Worm (Caenorhabditis elegans) whole organism, young adult: ENCODE results near the gene F36D4.4.

Experiments used
- B0019.2 ChIP-seq: fragments of 200-800 bp; sonication (Bioruptor generic); conservative IDR thresholded peaks from 2 replicates; pipeline ENCODE4 v1.3.6; 2022; ENCODE audit warnings: missing genetic modification reagents, missing genetic modification characterization, missing compliant biosample characterization
- B0035.1 ChIP-seq: sonication (generic microtip); optimal IDR thresholded peaks from 2 replicates; lab custom pipeline; 2016; ENCODE audit warnings: missing genetic modification characterization, mild to moderate bottlenecking, missing compliant biosample characterization, missing genotype, missing genetic modification reagents
- C17E4.6 ChIP-seq: fragments of 200-800 bp; sonication (Bioruptor generic); IDR thresholded peaks from 2 replicates; pipeline ENCODE4 v1.3.6; 2022; ENCODE audit warnings: missing genetic modification reagents, missing genetic modification characterization, missing compliant biosample characterization
- F23B12.7 ChIP-seq: sonication (generic microtip); optimal IDR thresholded peaks from 2 replicates; lab custom pipeline; 2017; ENCODE audit warnings: missing genetic modification characterization, mild to moderate bottlenecking, missing compliant biosample characterization, antibody characterized with exemption, moderate library complexity; ENCODE audit not compliant: insufficient read depth
- F37B4.10 ChIP-seq: fragments of 200-800 bp; sonication (Bioruptor generic); IDR thresholded peaks from 2 replicates; pipeline ENCODE4 v1.3.6; 2022; ENCODE audit warnings: missing genetic modification characterization, missing compliant biosample characterization
- F49E8.2 ChIP-seq: sonication (generic microtip); optimal IDR thresholded peaks from 3 replicates; lab custom pipeline; 2017; ENCODE audit warnings: missing genetic modification characterization, mild to moderate bottlenecking, missing compliant biosample characterization, antibody characterized with exemption, moderate library complexity; ENCODE audit not compliant: insufficient read depth
- K12H6.12 ChIP-seq: fragments of 200-800 bp; sonication (Bioruptor generic); optimal IDR thresholded peaks from 2 replicates; lab custom pipeline; 2018; ENCODE audit warnings: mild to moderate bottlenecking, missing genetic modification characterization, missing compliant biosample characterization
- T07F8.4 ChIP-seq: sonication (generic microtip); optimal IDR thresholded peaks from 2 replicates; lab custom pipeline; 2016; ENCODE audit warnings: mild to moderate bottlenecking, missing genetic modification characterization, moderate library complexity, missing compliant biosample characterization
- Y53F4B.3 ChIP-seq: fragments of 200-800 bp; sonication (Bioruptor generic); IDR thresholded peaks from 2 replicates; pipeline ENCODE4 v1.3.6; 2022; ENCODE audit warnings: missing genetic modification reagents, missing genetic modification characterization, missing compliant biosample characterization
- Y56A3A.18 ChIP-seq: fragments of 200-800 bp; sonication (Bioruptor generic); IDR thresholded peaks from 2 replicates; pipeline ENCODE4 v1.3.6; 2022; ENCODE audit warnings: missing genetic modification reagents, missing genetic modification characterization, missing compliant biosample characterization
- Y79H2A.3 ChIP-seq: fragments of 200-800 bp; sonication (Bioruptor generic); conservative IDR thresholded peaks from 2 replicates; pipeline ENCODE4 v1.3.6; 2022; ENCODE audit warnings: missing genetic modification reagents, missing genetic modification characterization, missing compliant biosample characterization
- akir-1 ChIP-seq: fragments of 200-800 bp; sonication (Bioruptor generic); optimal IDR thresholded peaks from 2 replicates; lab custom pipeline; 2018; ENCODE audit warnings: mild to moderate bottlenecking, missing genetic modification characterization, moderate library complexity, missing compliant biosample characterization
- athp-1 ChIP-seq: sonication (generic microtip); optimal IDR thresholded peaks from 2 replicates; lab custom pipeline; 2017; ENCODE audit warnings: mild to moderate bottlenecking, missing genetic modification characterization, missing compliant biosample characterization
- attf-6 ChIP-seq: fragments of 200-800 bp; sonication (Bioruptor generic); IDR thresholded peaks from 2 replicates; pipeline ENCODE4 v1.3.6; 2022; ENCODE audit warnings: missing genetic modification reagents, missing genetic modification characterization, missing compliant biosample characterization
- ccch-3 ChIP-seq: fragments of 200-800 bp; sonication (Bioruptor generic); optimal IDR thresholded peaks from 2 replicates; lab custom pipeline; 2018; ENCODE audit warnings: mild to moderate bottlenecking, missing genetic modification characterization, missing compliant biosample characterization
- cebp-1 ChIP-seq, 2 experiments: fragments of 200-800 bp in 1 of 2; sonication (Bioruptor generic) in 1 of 2; sonication (generic microtip) in 1 of 2; IDR thresholded peaks in 1 of 2; optimal IDR thresholded peaks in 1 of 2; 2 replicates each; pipeline versions ENCODE4 v1.3.6 to Lab custom; 2017 to 2022; ENCODE audit warnings: missing compliant biosample characterization in 2 of 2, missing genetic modification characterization in 2 of 2, mild to moderate bottlenecking in 1 of 2, missing genetic modification reagents in 1 of 2, moderate library complexity in 1 of 2
- cebp-2 ChIP-seq: fragments of 200-800 bp; sonication (Bioruptor generic); IDR thresholded peaks from 2 replicates; pipeline ENCODE4 v1.3.6; 2022; ENCODE audit warnings: missing genetic modification characterization, missing compliant biosample characterization
- ceh-40 ChIP-seq: fragments of 200-800 bp; sonication (Bioruptor generic); IDR thresholded peaks from 2 replicates; pipeline ENCODE4 v1.3.6; 2022; ENCODE audit warnings: missing genetic modification characterization, missing compliant biosample characterization
- ceh-79 ChIP-seq: sonication (generic microtip); optimal IDR thresholded peaks from 2 replicates; lab custom pipeline; 2017; ENCODE audit warnings: mild to moderate bottlenecking, missing genetic modification characterization, missing compliant biosample characterization
- die-1 ChIP-seq: sonication (generic microtip); optimal IDR thresholded peaks from 2 replicates; lab custom pipeline; 2016; ENCODE audit warnings: missing genotype, mild to moderate bottlenecking, missing genetic modification characterization, missing compliant biosample characterization
- dox-1 ChIP-seq: fragments of 200-800 bp; sonication (Bioruptor generic); IDR thresholded peaks from 2 replicates; pipeline ENCODE4 v1.3.6; 2022; ENCODE audit warnings: missing genetic modification reagents, missing genetic modification characterization, missing compliant biosample characterization
- egl-18 ChIP-seq: fragments of 200-800 bp; sonication (Bioruptor generic); IDR thresholded peaks from 2 replicates; pipeline ENCODE4 v1.3.6; 2022; ENCODE audit warnings: missing genetic modification reagents, missing genetic modification characterization, missing compliant biosample characterization
- egl-44 ChIP-seq: fragments of 200-800 bp; sonication (Bioruptor generic); IDR thresholded peaks from 2 replicates; pipeline ENCODE4 v1.3.6; 2022; ENCODE audit warnings: missing genetic modification reagents, missing genetic modification characterization, missing compliant biosample characterization
- fkh-3 ChIP-seq: sonication (generic microtip); optimal IDR thresholded peaks from 2 replicates; lab custom pipeline; 2016; ENCODE audit warnings: mild to moderate bottlenecking, missing genetic modification characterization, missing compliant biosample characterization
- hlh-26 ChIP-seq: fragments of 200-800 bp; sonication (Bioruptor generic); conservative IDR thresholded peaks from 2 replicates; pipeline ENCODE4 v1.3.6; 2022; ENCODE audit warnings: missing genetic modification reagents, missing genetic modification characterization, missing compliant biosample characterization
- let-607 ChIP-seq, 2 experiments: fragments of 200-800 bp in 1 of 2; sonication (Bioruptor generic) in 1 of 2; sonication (generic microtip) in 1 of 2; optimal IDR thresholded peaks; 2 replicates each; lab custom pipeline; 2016 to 2018; ENCODE audit warnings: mild to moderate bottlenecking in 2 of 2, missing compliant biosample characterization in 2 of 2, missing genetic modification characterization in 2 of 2, moderate library complexity in 2 of 2, missing genotype in 1 of 2
- lin-40 ChIP-seq: sonication (generic microtip); optimal IDR thresholded peaks from 2 replicates; lab custom pipeline; 2016; ENCODE audit warnings: missing genetic modification characterization, mild to moderate bottlenecking, missing compliant biosample characterization, missing genotype, missing genetic modification reagents
- madf-8 ChIP-seq: fragments of 200-800 bp; sonication (Bioruptor generic); conservative IDR thresholded peaks from 2 replicates; pipeline ENCODE4 v1.3.6; 2022; ENCODE audit warnings: missing genetic modification reagents, missing genetic modification characterization, missing compliant biosample characterization
- mes-4 ChIP-seq: sonication (generic microtip); optimal IDR thresholded peaks from 2 replicates; lab custom pipeline; 2016; ENCODE audit warnings: missing genotype, missing genetic modification characterization, missing compliant biosample characterization
- nfyb-1 ChIP-seq: fragments of 200-800 bp; sonication (Bioruptor generic); IDR thresholded peaks from 2 replicates; pipeline ENCODE4 v1.3.6; 2022; ENCODE audit warnings: missing genetic modification reagents, missing genetic modification characterization, missing compliant biosample characterization
- nhr-27 ChIP-seq: fragments of 200-800 bp; sonication (Bioruptor generic); optimal IDR thresholded peaks from 2 replicates; lab custom pipeline; 2018; ENCODE audit warnings: mild to moderate bottlenecking, missing genetic modification characterization, moderate library complexity, missing compliant biosample characterization
- nhr-80 ChIP-seq: sonication (generic microtip); optimal IDR thresholded peaks from 2 replicates; lab custom pipeline; 2016; ENCODE audit warnings: missing genetic modification characterization, missing compliant biosample characterization
- sdz-38 ChIP-seq: sonication (generic microtip); optimal IDR thresholded peaks from 2 replicates; lab custom pipeline; 2016; ENCODE audit warnings: missing genotype, missing genetic modification characterization, missing compliant biosample characterization
- sea-2 ChIP-seq: fragments of 200-800 bp; sonication (Bioruptor generic); IDR thresholded peaks from 2 replicates; pipeline ENCODE4 v1.3.6; 2022; ENCODE audit warnings: missing genetic modification characterization, missing compliant biosample characterization
- snpc-1.3 ChIP-seq: sonication (generic microtip); optimal IDR thresholded peaks from 2 replicates; lab custom pipeline; 2017; ENCODE audit warnings: missing genetic modification characterization, mild to moderate bottlenecking, missing compliant biosample characterization, antibody characterized with exemption, moderate library complexity, missing genotype, missing genetic modification reagents; ENCODE audit not compliant: insufficient read depth
- snpc-3.4 ChIP-seq: sonication (generic microtip); optimal IDR thresholded peaks from 2 replicates; lab custom pipeline; 2017; ENCODE audit warnings: missing genetic modification characterization, mild to moderate bottlenecking, missing compliant biosample characterization, antibody characterized with exemption, moderate library complexity, missing genotype, missing genetic modification reagents
- ztf-22 ChIP-seq: fragments of 200-800 bp; sonication (Bioruptor generic); optimal IDR thresholded peaks from 2 replicates; lab custom pipeline; 2018; ENCODE audit warnings: mild to moderate bottlenecking, missing genetic modification characterization, moderate library complexity, missing compliant biosample characterization
- ztf-6 ChIP-seq: fragments of 200-800 bp; sonication (Bioruptor generic); IDR thresholded peaks from 2 replicates; pipeline ENCODE4 v1.3.6; 2022; ENCODE audit warnings: missing genetic modification reagents, missing genetic modification characterization, missing compliant biosample characterization

Gene F36D4.4

DNA sequence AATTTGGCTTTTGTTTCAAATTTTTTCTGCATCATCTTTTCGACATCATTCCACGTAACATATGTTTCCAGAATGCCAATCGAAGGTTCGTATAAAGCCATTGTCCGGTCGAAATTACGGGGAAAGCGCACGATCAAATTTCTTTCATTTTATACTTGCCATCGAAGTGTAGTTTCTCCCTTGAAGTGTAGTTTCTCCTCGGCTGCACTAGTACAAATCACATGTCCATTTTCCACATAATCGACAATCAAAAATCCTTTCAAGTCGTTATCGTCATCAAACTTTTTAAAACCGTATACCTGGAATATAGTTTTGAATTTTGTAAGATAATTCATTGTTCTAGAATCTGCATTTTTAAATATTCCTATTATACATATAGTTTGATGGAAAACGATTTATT is 39.0 kb downstream of the F36D4.4 start, which contains the start of gene E02C12.9:
E02C12.9 (minus strand) TSS at position 101 of the 400 bp plus-strand sequence.
- TF ChIP-seq akir-1 (GFP tag; lab: Kevin White, UChicago), result no peak

DNA sequence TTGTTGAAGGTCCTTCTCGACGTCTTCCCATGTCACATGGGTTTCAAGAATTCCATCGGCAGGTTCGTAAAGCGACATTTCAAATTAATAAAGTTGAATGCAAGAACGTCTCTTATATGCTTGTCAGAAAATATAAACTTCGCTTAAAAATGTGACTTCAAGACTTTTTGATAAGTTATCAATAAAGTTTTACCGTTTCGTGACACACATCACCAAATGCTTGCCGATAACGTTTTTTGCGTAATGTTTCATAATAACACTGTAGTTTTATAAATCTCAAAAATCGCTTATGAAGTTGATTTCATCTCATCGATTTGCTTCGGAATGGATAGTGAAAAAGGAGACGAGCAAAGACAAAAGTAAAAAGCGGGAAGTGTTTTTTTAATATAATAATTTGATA is 40.9 kb downstream of the F36D4.4 start, which contains the start of gene E02C12.8:
E02C12.8 (minus strand) TSS at position 141 of the 400 bp plus-strand sequence.
- TF ChIP-seq cebp-1 (GFP tag; IDR thresholded peaks at IDR 0.05; lab: Robert Waterston, UW) (peak; percentile 53; the same call in 1 of the 2 replicates), cebp-1 (tag; optimal IDR thresholded peaks at IDR 0.05; lab: Kevin White, UChicago) (no peak), F23B12.7 (no peak), nhr-80 (tag; lab: Kevin White, UChicago) (peak; percentile 77), nhr-27 (tag; lab: Kevin White, UChicago) (no peak), dox-1 (GFP tag; lab: Robert Waterston, UW) (no peak), C17E4.6 (GFP tag; lab: Robert Waterston, UW) (no peak), K12H6.12 (tag; lab: Kevin White, UChicago) (no peak)

ce11 chrV:9370986-9371385 is 43.4 kb downstream of the F36D4.4 start, which contains the start of gene E02C12.6:
E02C12.6 (minus strand) TSS chrV:9371086.
- no peak for TF ChIP-seq die-1 (tag; lab: Kevin White, UChicago)
- no peak for TF ChIP-seq fkh-3
- no peak for TF ChIP-seq ztf-6 (GFP tag; lab: Robert Waterston, UW)
- no peak for TF ChIP-seq cebp-2 (GFP tag; lab: Robert Waterston, UW)
- no peak for TF ChIP-seq Y79H2A.3 (GFP tag; lab: Robert Waterston, UW)
- no peak for TF ChIP-seq ceh-79
- no peak for TF ChIP-seq nhr-27 (tag; lab: Kevin White, UChicago)
- no peak for TF ChIP-seq madf-8 (GFP tag; lab: Robert Waterston, UW)
- no peak for TF ChIP-seq Y53F4B.3 (GFP tag; lab: Robert Waterston, UW)
- no peak for TF ChIP-seq egl-18
- TF ChIP-seq T07F8.4 (tag; lab: Kevin White, UChicago), result no peak
- TF ChIP-seq sdz-38 (tag; lab: Kevin White, UChicago), result no peak
- TF ChIP-seq snpc-1.3 (tag; lab: Kevin White, UChicago), result no peak
- TF ChIP-seq ccch-3 (GFP tag; lab: Kevin White, UChicago), result no peak
- TF ChIP-seq hlh-26 (GFP tag; lab: Robert Waterston, UW), result no peak
- TF ChIP-seq attf-6 (GFP tag; lab: Robert Waterston, UW), result no peak
- TF ChIP-seq, all 124 proteins: peak for 0

- TF ChIP-seq B0035.1 (tag; lab: Kevin White, UChicago) (no peak), nfyb-1 (no peak)
These were observed 54.7 kb downstream of the F36D4.4 start, which contains the start of gene gpa-3 for ce11 chrV:9359674-9360073. gpa-3 (minus strand) TSS chrV:9359774.

DNA sequence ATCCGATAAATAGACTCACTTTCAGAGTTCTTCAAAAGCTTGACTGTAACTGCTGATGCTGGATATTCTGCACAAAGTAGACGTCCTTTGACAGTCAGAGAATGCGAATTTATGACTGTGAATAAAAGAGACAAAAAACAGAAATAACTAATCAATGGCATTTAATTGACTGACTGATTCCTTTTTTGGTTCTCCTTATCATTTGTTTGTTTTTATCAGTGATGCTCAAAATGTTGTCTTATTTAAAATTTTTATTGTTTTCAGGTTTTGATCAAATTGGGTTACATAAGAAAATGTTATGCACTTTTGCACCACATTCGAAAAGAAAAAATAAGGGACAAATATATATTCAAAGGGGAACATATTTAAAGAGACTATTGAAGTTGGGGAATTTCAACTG is 58.1 kb downstream of the F36D4.4 start, which contains the start of gene ttr-49:
ttr-49 (minus strand) TSS at position 171 of the 400 bp plus-strand sequence.
- TF ChIP-seq nhr-80 (tag; lab: Kevin White, UChicago), result peak; percentile 51
- no peak for TF ChIP-seq ztf-22 (GFP tag; lab: Kevin White, UChicago)
- TF ChIP-seq sea-2, result no peak

DNA sequence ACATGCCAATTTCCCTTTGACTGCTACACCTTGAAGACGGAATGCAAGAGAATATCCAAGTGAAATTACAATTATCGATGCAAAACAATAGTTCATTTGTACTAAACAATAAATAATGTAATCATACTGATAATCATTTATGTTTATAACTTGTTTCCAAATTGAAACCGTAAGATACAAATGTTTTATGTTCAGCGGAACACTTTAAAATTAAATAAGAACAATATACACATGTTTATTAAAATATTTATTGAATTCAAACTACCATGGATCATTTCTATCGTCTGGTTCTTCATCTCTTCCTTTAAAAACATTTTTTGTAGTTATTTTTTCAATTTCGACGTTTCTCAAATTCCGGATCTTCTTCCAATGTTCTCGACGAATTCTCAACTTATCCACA is 59.0 kb downstream of the F36D4.4 start, which contains the start of gene ttr-40:
ttr-40 (minus strand) TSS at position 101 of the 400 bp plus-strand sequence.
- TF ChIP-seq K12H6.12 (tag; lab: Kevin White, UChicago) (no peak), F37B4.10 (GFP tag; lab: Robert Waterston, UW) (no peak), F49E8.2 (tag; lab: Kevin White, UChicago) (no peak), cebp-1 (GFP tag; IDR thresholded peaks at IDR 0.05; lab: Robert Waterston, UW) (no peak), cebp-1 (tag; optimal IDR thresholded peaks at IDR 0.05; lab: Kevin White, UChicago) (no peak), egl-44 (GFP tag; lab: Robert Waterston, UW) (no peak), mes-4 (no peak), ceh-40 (GFP tag; lab: Robert Waterston, UW) (no peak), Y56A3A.18 (GFP tag; lab: Robert Waterston, UW) (no peak), cebp-2 (GFP tag; lab: Robert Waterston, UW) (no peak), sdz-38 (tag; lab: Kevin White, UChicago) (no peak), snpc-3.4 (tag; lab: Kevin White, UChicago) (no peak), lin-40 (no peak), athp-1 (tag; lab: Kevin White, UChicago) (no peak), B0019.2 (GFP tag; lab: Robert Waterston, UW) (no peak), let-607 (tag; optimal IDR thresholded peaks at IDR 0.05; lab: Kevin White, UChicago) (no peak)
